Worm (Caenorhabditis elegans) whole organism, mixed stage, embryonic: ENCODE results near the gene fbxa-144.

Source experiments
- M03D4.4 ChIP-seq: sonication (generic microtip); optimal IDR thresholded peaks from 2 replicates; lab custom pipeline; 2017; ENCODE audit warnings: mild to moderate bottlenecking, missing genetic modification characterization, missing compliant biosample characterization
- bed-3 ChIP-seq: fragments of 200-800 bp; sonication (Bioruptor generic); optimal IDR thresholded peaks from 3 replicates; lab custom pipeline; 2018; ENCODE audit warnings: mild to moderate bottlenecking, missing genetic modification characterization, moderate library complexity, missing compliant biosample characterization
- ceh-39 ChIP-seq: fragments of 150-350 bp; optimal IDR thresholded peaks from 2 replicates; lab custom pipeline; 2014; ENCODE audit warnings: missing biosample characterization, missing genetic modification characterization
- ceh-43 ChIP-seq: fragments of 200-800 bp; sonication (Bioruptor generic); optimal IDR thresholded peaks from 2 replicates; lab custom pipeline; 2018; ENCODE audit warnings: mild to moderate bottlenecking, missing genetic modification characterization, moderate library complexity, missing compliant biosample characterization
- ceh-83 ChIP-seq: fragments of 200-800 bp; sonication (Bioruptor generic); optimal IDR thresholded peaks from 2 replicates; lab custom pipeline; 2018; ENCODE audit warnings: mild to moderate bottlenecking, missing genetic modification characterization, missing compliant biosample characterization
- ces-1 ChIP-seq: fragments of 150-350 bp; optimal IDR thresholded peaks from 2 replicates; lab custom pipeline; 2014; ENCODE audit warnings: missing biosample characterization, missing genetic modification reagents, missing genetic modification characterization
- cnd-1 ChIP-seq: fragments of 200-800 bp; sonication (Bioruptor generic); optimal IDR thresholded peaks from 2 replicates; lab custom pipeline; 2018; ENCODE audit warnings: mild to moderate bottlenecking, missing genetic modification characterization, missing compliant biosample characterization
- drap-1 ChIP-seq: fragments of 200-800 bp; sonication (Bioruptor generic); optimal IDR thresholded peaks from 3 replicates; lab custom pipeline; 2018; ENCODE audit warnings: mild to moderate bottlenecking, missing genetic modification characterization, missing compliant biosample characterization
- elt-1 ChIP-seq: sonication (generic microtip); optimal IDR thresholded peaks from 2 replicates; lab custom pipeline; 2017; ENCODE audit warnings: missing genetic modification characterization, mild to moderate bottlenecking, missing compliant biosample characterization, antibody characterized with exemption, moderate library complexity, borderline replicate concordance; ENCODE audit not compliant: insufficient read depth
- elt-3 ChIP-seq: fragments of 150-350 bp; optimal IDR thresholded peaks from 2 replicates; lab custom pipeline; 2014; ENCODE audit warnings: missing biosample characterization, missing genetic modification characterization
- flh-1 ChIP-seq: fragments of 200-800 bp; sonication (Bioruptor generic); optimal IDR thresholded peaks from 2 replicates; lab custom pipeline; 2018; ENCODE audit warnings: mild to moderate bottlenecking, missing genetic modification characterization, moderate library complexity, missing compliant biosample characterization
- ham-2 ChIP-seq: fragments of 200-800 bp; sonication (Bioruptor generic); optimal IDR thresholded peaks from 2 replicates; lab custom pipeline; 2018; ENCODE audit warnings: mild to moderate bottlenecking, missing genetic modification characterization, missing compliant biosample characterization
- hlh-1 ChIP-seq: fragments of 150-350 bp; optimal IDR thresholded peaks from 2 replicates; lab custom pipeline; 2014; ENCODE audit warnings: missing biosample characterization, missing genetic modification reagents, missing genetic modification characterization
- lin-13 ChIP-seq: fragments of 150-350 bp; optimal IDR thresholded peaks from 2 replicates; lab custom pipeline; 2014; ENCODE audit warnings: missing biosample characterization, missing genetic modification characterization
- lin-32 ChIP-seq: fragments of 200-800 bp; sonication (Bioruptor generic); optimal IDR thresholded peaks from 2 replicates; lab custom pipeline; 2018; ENCODE audit warnings: mild to moderate bottlenecking, missing genetic modification characterization, missing compliant biosample characterization
- lsy-2 ChIP-seq: fragments of 150-350 bp; optimal IDR thresholded peaks from 2 replicates; lab custom pipeline; 2014; ENCODE audit warnings: missing biosample characterization, missing genetic modification characterization
- mab-5 ChIP-seq: fragments of 150-350 bp; optimal IDR thresholded peaks from 2 replicates; lab custom pipeline; 2014; ENCODE audit warnings: missing biosample characterization, missing genetic modification characterization
- mep-1 ChIP-seq: fragments of 150-350 bp; optimal IDR thresholded peaks from 2 replicates; lab custom pipeline; 2017; ENCODE audit warnings: missing biosample characterization, missing genetic modification reagents, missing genetic modification characterization, inconsistent platforms
- mls-2 ChIP-seq: sonication (generic microtip); optimal IDR thresholded peaks from 2 replicates; lab custom pipeline; 2016; ENCODE audit warnings: mild to moderate bottlenecking, missing genetic modification characterization, moderate library complexity, missing compliant biosample characterization
- nhr-12 ChIP-seq: fragments of 150-350 bp; optimal IDR thresholded peaks from 2 replicates; lab custom pipeline; 2014; ENCODE audit warnings: missing biosample characterization, missing genetic modification characterization
- nhr-2 ChIP-seq: fragments of 150-350 bp; optimal IDR thresholded peaks from 2 replicates; lab custom pipeline; 2014; ENCODE audit warnings: missing biosample characterization, missing genetic modification characterization
- nhr-237 ChIP-seq: fragments of 150-350 bp; optimal IDR thresholded peaks from 2 replicates; lab custom pipeline; 2014; ENCODE audit warnings: missing biosample characterization, missing genetic modification characterization
- nhr-28 ChIP-seq: fragments of 150-350 bp; optimal IDR thresholded peaks from 2 replicates; lab custom pipeline; 2014; ENCODE audit warnings: missing biosample characterization, missing genetic modification characterization
- nhr-76 ChIP-seq: sonication (generic microtip); optimal IDR thresholded peaks from 2 replicates; lab custom pipeline; 2017; ENCODE audit warnings: missing biosample characterization, missing genetic modification characterization
- sem-2 ChIP-seq: fragments of 200-800 bp; sonication (Bioruptor generic); optimal IDR thresholded peaks from 2 replicates; lab custom pipeline; 2018; ENCODE audit warnings: mild to moderate bottlenecking, missing genetic modification characterization, missing compliant biosample characterization
- snpc-4 ChIP-seq: fragments of 150-350 bp; optimal IDR thresholded peaks from 2 replicates; lab custom pipeline; 2014; ENCODE audit warnings: missing biosample characterization, missing genetic modification characterization
- sptf-1 ChIP-seq: sonication (generic microtip); optimal IDR thresholded peaks from 2 replicates; lab custom pipeline; 2017; ENCODE audit warnings: mild to moderate bottlenecking, missing genetic modification characterization, moderate library complexity, missing compliant biosample characterization
- tbx-8 ChIP-seq: fragments of 200-800 bp; sonication (Bioruptor generic); optimal IDR thresholded peaks from 2 replicates; lab custom pipeline; 2018; ENCODE audit warnings: mild to moderate bottlenecking, missing genetic modification characterization, moderate library complexity, missing compliant biosample characterization
- unc-39 ChIP-seq: fragments of 150-350 bp; optimal IDR thresholded peaks from 2 replicates; lab custom pipeline; 2014; ENCODE audit warnings: missing biosample characterization, missing genetic modification characterization
- unc-62 ChIP-seq: fragments of 150-350 bp; optimal IDR thresholded peaks from 2 replicates; lab custom pipeline; 2014; ENCODE audit warnings: missing biosample characterization, missing genetic modification reagents, missing genetic modification characterization
- ztf-11 ChIP-seq: fragments of 150-350 bp; optimal IDR thresholded peaks from 2 replicates; lab custom pipeline; 2014; ENCODE audit warnings: missing biosample characterization, missing genetic modification characterization

Gene fbxa-144

DNA sequence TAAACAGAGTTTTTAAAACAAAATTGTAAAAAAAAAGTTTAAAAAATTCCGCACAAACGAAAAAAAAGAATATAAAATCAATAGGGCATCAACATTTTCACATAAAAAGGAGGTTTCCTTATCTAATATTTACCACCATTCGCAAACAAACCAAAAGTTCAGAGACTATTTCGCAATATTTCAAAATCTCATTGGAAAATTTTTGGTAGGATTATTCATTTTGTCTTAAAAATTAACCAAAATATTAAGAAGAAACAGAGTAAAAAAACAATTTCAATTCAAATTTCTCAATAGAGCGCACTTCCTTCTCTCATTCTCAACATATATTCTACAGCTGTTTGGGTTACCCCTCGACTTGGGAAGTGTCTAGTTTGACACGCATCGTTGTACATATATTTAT lies 27.5 kb upstream of the fbxa-144 start:
- TF ChIP-seq nhr-2 (tag; lab: Kevin White, UChicago), result no peak
- no peak for TF ChIP-seq M03D4.4
- TF ChIP-seq ceh-39 (tag; lab: Kevin White, UChicago), result no peak
- TF ChIP-seq nhr-76 (tag; lab: Kevin White, UChicago), result no peak
- TF ChIP-seq ztf-11 (tag; lab: Kevin White, UChicago), result no peak
- TF ChIP-seq hlh-1 (tag; lab: Kevin White, UChicago), result no peak
- TF ChIP-seq sptf-1 (tag; lab: Kevin White, UChicago), result no peak
- TF ChIP-seq mep-1, result no peak
- no peak for TF ChIP-seq nhr-28 (tag; lab: Kevin White, UChicago)
- TF ChIP-seq nhr-237, result no peak
- TF ChIP-seq flh-1 (GFP tag; lab: Kevin White, UChicago), result no peak
- no peak for TF ChIP-seq drap-1 (GFP tag; lab: Kevin White, UChicago)

DNA sequence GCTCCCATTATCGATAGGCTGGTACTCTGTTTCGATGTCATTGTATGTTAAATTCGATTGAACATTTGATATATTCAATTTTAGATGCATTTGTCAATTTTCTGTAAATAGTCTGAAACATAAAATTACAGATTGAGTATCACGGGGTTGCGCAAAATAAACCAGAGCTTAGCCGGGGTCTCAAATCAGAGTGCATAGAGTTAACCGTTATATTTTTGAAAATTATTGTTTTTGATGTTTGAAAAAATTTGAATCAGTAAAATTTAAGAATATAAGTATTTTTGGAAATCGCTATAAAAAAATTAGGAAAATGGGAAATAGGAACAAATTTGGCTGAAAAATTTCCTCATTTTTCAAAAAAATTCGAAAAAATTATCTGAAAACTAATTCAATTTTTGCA lies 27.0 kb upstream of the fbxa-144 start, which contains the start of gene F10A3.17:
F10A3.17 (minus strand) TSS at position 101 of the 400 bp plus-strand sequence.
- TF ChIP-seq nhr-12 (tag; lab: Kevin White, UChicago) (no peak), ces-1 (no peak), ceh-83 (GFP tag; lab: Kevin White, UChicago) (no peak), lin-32 (GFP tag; lab: Kevin White, UChicago) (no peak), drap-1 (GFP tag; lab: Kevin White, UChicago) (no peak), cnd-1 (tag; lab: Kevin White, UChicago) (no peak), elt-3 (no peak), sem-2 (GFP tag; lab: Kevin White, UChicago) (no peak), nhr-2 (tag; lab: Kevin White, UChicago) (no peak), M03D4.4 (no peak), hlh-1 (tag; lab: Kevin White, UChicago) (no peak), lin-13 (no peak), flh-1 (GFP tag; lab: Kevin White, UChicago) (no peak), elt-1 (tag; lab: Kevin White, UChicago) (no peak), ceh-43 (GFP tag; lab: Kevin White, UChicago) (no peak)
- TF ChIP-seq, all 35 proteins: peak for 0

DNA sequence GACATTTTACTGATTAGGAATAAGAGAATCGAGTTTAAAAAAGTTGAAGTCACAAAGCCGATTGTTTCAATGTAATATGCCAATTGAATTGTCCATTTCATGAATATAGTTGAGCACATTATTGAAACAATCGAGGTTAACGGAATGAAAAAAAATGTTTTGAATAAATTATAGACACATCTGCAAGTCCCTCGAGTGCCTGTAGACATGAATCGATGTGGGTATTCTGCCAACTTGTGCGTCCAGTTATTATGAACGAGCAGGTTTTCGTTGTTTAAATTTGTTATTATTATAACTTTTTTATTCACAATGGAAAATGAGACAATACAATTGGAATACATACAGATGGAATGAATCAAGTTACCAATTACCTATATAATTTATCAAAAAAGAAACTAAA lies 25.8 kb upstream of the fbxa-144 start, which contains the start of gene str-99:
str-99 (minus strand) TSS at position 101 of the 400 bp plus-strand sequence.
- no peak for TF ChIP-seq hlh-1 (tag; lab: Kevin White, UChicago)
- no peak for TF ChIP-seq ceh-43 (GFP tag; lab: Kevin White, UChicago)
- TF ChIP-seq mab-5, result no peak
- TF ChIP-seq nhr-28 (tag; lab: Kevin White, UChicago), result no peak
- no peak for TF ChIP-seq unc-39
- TF ChIP-seq elt-3, result no peak
- TF ChIP-seq unc-62 (GFP tag; lab: Kevin White, UChicago), result no peak
- TF ChIP-seq flh-1 (GFP tag; lab: Kevin White, UChicago), result no peak
- no peak for TF ChIP-seq mep-1
- TF ChIP-seq nhr-76 (tag; lab: Kevin White, UChicago), result no peak
- TF ChIP-seq, all 35 proteins: peak for 0

DNA sequence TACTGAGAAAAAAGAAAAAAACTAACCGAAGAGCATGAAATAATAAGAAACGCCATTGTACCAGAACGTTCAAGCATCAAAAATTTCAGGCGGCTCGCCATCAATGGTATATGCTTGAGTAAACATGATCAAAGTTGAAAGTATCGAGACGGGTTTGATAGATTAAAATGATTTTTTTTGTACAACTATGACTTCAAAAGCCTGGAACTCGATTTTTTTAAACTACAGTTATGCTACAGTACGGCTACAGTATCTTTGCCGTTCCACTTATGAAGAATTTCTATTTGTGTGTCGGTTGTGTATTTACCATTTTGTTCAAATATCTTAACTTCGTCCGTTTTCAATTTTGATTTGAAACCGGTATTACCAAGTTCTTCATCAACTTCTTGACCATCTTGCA lies 22.5 kb upstream of the fbxa-144 start, which contains the start of gene str-97:
str-97 (minus strand) TSS at position 101 of the 400 bp plus-strand sequence.
- no peak for TF ChIP-seq mep-1
- no peak for TF ChIP-seq elt-3
- TF ChIP-seq mab-5, result no peak
- TF ChIP-seq sem-2 (GFP tag; lab: Kevin White, UChicago), result no peak
- no peak for TF ChIP-seq snpc-4
- TF ChIP-seq elt-1 (tag; lab: Kevin White, UChicago), result no peak
- TF ChIP-seq cnd-1 (tag; lab: Kevin White, UChicago), result no peak
- no peak for TF ChIP-seq ces-1
- TF ChIP-seq ham-2, result no peak
- TF ChIP-seq lsy-2 (tag; lab: Kevin White, UChicago), result no peak
- no peak for TF ChIP-seq drap-1 (GFP tag; lab: Kevin White, UChicago)

DNA sequence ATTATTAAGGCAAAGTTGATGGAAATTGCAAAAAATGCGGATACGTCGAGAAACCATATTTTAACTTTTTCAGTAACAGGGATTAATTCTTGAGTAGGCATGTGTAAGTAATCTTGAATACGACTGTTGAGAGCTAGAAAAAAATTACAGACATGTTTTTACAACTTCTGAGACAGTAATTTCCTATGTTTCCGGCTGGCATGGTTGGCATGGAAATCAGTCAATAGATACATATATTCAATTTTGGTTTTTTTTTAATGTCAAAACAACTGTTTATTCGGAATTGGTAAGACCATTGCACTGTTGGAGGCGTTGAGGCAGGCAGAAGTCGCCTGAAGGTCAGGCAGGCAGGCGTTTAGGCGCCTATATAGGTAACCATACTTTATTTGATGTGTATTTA lies 20.8 kb upstream of the fbxa-144 start, which contains the start of gene str-254:
str-254 (minus strand) TSS at position 101 of the 400 bp plus-strand sequence.
- TF ChIP-seq nhr-76 (tag; lab: Kevin White, UChicago) (no peak), ham-2 (no peak), bed-3 (GFP tag; lab: Kevin White, UChicago) (no peak), tbx-8 (no peak), mls-2 (tag; lab: Kevin White, UChicago) (no peak), ceh-83 (GFP tag; lab: Kevin White, UChicago) (no peak), ceh-39 (tag; lab: Kevin White, UChicago) (no peak), unc-62 (GFP tag; lab: Kevin White, UChicago) (no peak), flh-1 (GFP tag; lab: Kevin White, UChicago) (no peak), ceh-43 (GFP tag; lab: Kevin White, UChicago) (no peak), lin-13 (no peak), elt-3 (no peak)
